Worm (Caenorhabditis elegans) whole organism, early embryonic: Measurements from ENCODE around the gene C45H4.14.

ENCODE experiments used
- B0310.2 ChIP-seq: sonication (generic microtip); optimal IDR thresholded peaks from 2 replicates; lab custom pipeline; 2016; ENCODE audit warnings: mild to moderate bottlenecking, missing genetic modification characterization, missing compliant biosample characterization
- F13C5.2 ChIP-seq: sonication (generic microtip); optimal IDR thresholded peaks from 2 replicates; lab custom pipeline; 2017; ENCODE audit warnings: mild to moderate bottlenecking, missing genetic modification characterization, inconsistent platforms, missing compliant biosample characterization
- aly-1 ChIP-seq: sonication (generic microtip); optimal IDR thresholded peaks from 2 replicates; lab custom pipeline; 2016; ENCODE audit warnings: missing genetic modification characterization, missing compliant biosample characterization
- ama-1 ChIP-seq: fragments of 150-350 bp; optimal IDR thresholded peaks from 2 replicates; lab custom pipeline; 2014
- ceh-13 ChIP-seq: fragments of 200-800 bp; sonication (Bioruptor generic); optimal IDR thresholded peaks from 2 replicates; lab custom pipeline; 2018; ENCODE audit warnings: mild to moderate bottlenecking, missing genetic modification characterization, missing compliant biosample characterization
- ceh-36 ChIP-seq: sonication (generic microtip); optimal IDR thresholded peaks from 2 replicates; lab custom pipeline; 2016; ENCODE audit warnings: missing genetic modification characterization, inconsistent platforms, missing compliant biosample characterization
- flt-1 ChIP-seq: fragments of 200-800 bp; sonication (Bioruptor generic); IDR thresholded peaks from 2 replicates; pipeline ENCODE4 v1.3.6; 2022; ENCODE audit warnings: missing genetic modification characterization, missing compliant biosample characterization
- hmbx-1 ChIP-seq: sonication (generic microtip); optimal IDR thresholded peaks from 2 replicates; lab custom pipeline; 2016; ENCODE audit warnings: mild to moderate bottlenecking, missing genetic modification characterization, missing compliant biosample characterization
- hmg-4 ChIP-seq: fragments of 200-800 bp; sonication (Bioruptor generic); optimal IDR thresholded peaks from 2 replicates; lab custom pipeline; 2018; ENCODE audit warnings: mild to moderate bottlenecking, missing genetic modification characterization, missing compliant biosample characterization
- hnd-1 ChIP-seq: sonication (generic microtip); optimal IDR thresholded peaks from 2 replicates; lab custom pipeline; 2016; ENCODE audit warnings: missing genetic modification characterization, missing compliant biosample characterization
- scrt-1 ChIP-seq: fragments of 200-800 bp; sonication (Bioruptor generic); IDR thresholded peaks from 2 replicates; pipeline ENCODE4 v1.3.6; 2022; ENCODE audit warnings: missing genetic modification characterization, missing compliant biosample characterization
- tbx-11 ChIP-seq: fragments of 200-800 bp; sonication (Bioruptor generic); IDR thresholded peaks from 2 replicates; pipeline ENCODE4 v1.3.6; 2022; ENCODE audit warnings: missing genetic modification characterization, missing compliant biosample characterization
- tbx-37 ChIP-seq: fragments of 200-800 bp; sonication (Bioruptor generic); conservative IDR thresholded peaks from 2 replicates; pipeline ENCODE4 v1.3.6; 2022; ENCODE audit warnings: missing genetic modification reagents, missing genetic modification characterization, missing compliant biosample characterization
- tra-4 ChIP-seq: sonication (generic microtip); optimal IDR thresholded peaks from 2 replicates; lab custom pipeline; 2017; ENCODE audit warnings: missing genetic modification characterization, missing compliant biosample characterization

ce11 chrV:2201240-2201639 is 42.0 kb upstream of the C45H4.14 start, which contains the start of gene cyp-32B1:
- no peak for TF ChIP-seq tbx-11 (GFP tag; lab: Robert Waterston, UW)
- TF ChIP-seq hmbx-1 (tag; lab: Kevin White, UChicago) = no peak
- TF ChIP-seq ama-1 (lab: Kevin White, UChicago) = no peak
- TF ChIP-seq flt-1 (GFP tag; lab: Robert Waterston, UW) = no peak
- no peak for TF ChIP-seq hmg-4 (GFP tag; lab: Kevin White, UChicago)
- no peak for TF ChIP-seq tra-4
- TF ChIP-seq B0310.2 (tag; lab: Kevin White, UChicago) = no peak
- no peak for TF ChIP-seq ceh-36
- no peak for TF ChIP-seq tbx-37 (GFP tag; lab: Robert Waterston, UW)
- no peak for TF ChIP-seq aly-1 (tag; lab: Kevin White, UChicago)
- no peak for TF ChIP-seq F13C5.2
- no peak for TF ChIP-seq scrt-1
- no peak for TF ChIP-seq ceh-13 (GFP tag; lab: Kevin White, UChicago)
- no peak for TF ChIP-seq hnd-1 (tag; lab: Kevin White, UChicago)
